Fruit fly (Drosophila melanogaster) whole organism, embryonic: ENCODE measurements around the gene scramb2.
A peak's percentile ranks its signal among the peaks of the same experiment; 100 is the strongest.

Source experiments
- Antp ChIP-seq: fragments of 200-800 bp; sonication (Bioruptor generic); optimal IDR thresholded peaks from 3 replicates; lab custom pipeline; 2016; ENCODE audit warnings: missing biosample characterization, missing genetic modification characterization
- Atf-2 ChIP-seq: fragments of 200-800 bp; sonication (Bioruptor generic); optimal IDR thresholded peaks from 2 replicates; lab custom pipeline; 2016; ENCODE audit warnings: missing biosample characterization, missing genetic modification characterization
- Atf6 ChIP-seq: fragments of 200-800 bp; sonication (Bioruptor generic); IDR thresholded peaks from 2 replicates; pipeline ENCODE4 v1.3.6; 2022; ENCODE audit warnings: missing biosample characterization, missing genetic modification characterization
- BEAF-32 ChIP-seq: fragments of 200-800 bp; sonication (Bioruptor generic); optimal IDR thresholded peaks from 3 replicates; lab custom pipeline; 2017; ENCODE audit warnings: missing biosample characterization, missing genetic modification characterization, mild to moderate bottlenecking, moderate library complexity, missing genetic modification reagents
- CG10209 ChIP-seq: fragments of 200-800 bp; sonication (Bioruptor generic); optimal IDR thresholded peaks from 3 replicates; lab custom pipeline; 2017; ENCODE audit warnings: missing biosample characterization, mild to moderate bottlenecking, missing genetic modification characterization, missing genetic modification reagents
- CG10321 ChIP-seq: fragments of 200-800 bp; sonication (Bioruptor generic); IDR thresholded peaks from 2 replicates; pipeline ENCODE4 v1.3.6; 2022; ENCODE audit warnings: missing biosample characterization, missing genetic modification characterization
- CG11247 ChIP-seq: fragments of 200-800 bp; sonication (Bioruptor generic); IDR thresholded peaks from 2 replicates; pipeline ENCODE4 v1.3.6; 2022; ENCODE audit warnings: missing biosample characterization, missing genetic modification characterization
- CG11695 ChIP-seq: fragments of 200-800 bp; sonication (Bioruptor generic); IDR thresholded peaks from 3 replicates; pipeline ENCODE4 v1.3.6; 2022; ENCODE audit warnings: missing biosample characterization, missing genetic modification characterization
- CG11696 ChIP-seq: fragments of 200-800 bp; sonication (Bioruptor generic); IDR thresholded peaks from 2 replicates; pipeline ENCODE4 v1.3.6; 2022; ENCODE audit warnings: missing biosample characterization, missing genetic modification characterization
- CG12769 ChIP-seq: fragments of 200-800 bp; sonication (Bioruptor generic); optimal IDR thresholded peaks from 2 replicates; lab custom pipeline; 2019; ENCODE audit warnings: missing biosample characterization, mild to moderate bottlenecking, missing genetic modification characterization, moderate library complexity
- CG1529 ChIP-seq: fragments of 200-800 bp; sonication (Bioruptor generic); optimal IDR thresholded peaks from 3 replicates; lab custom pipeline; 2018; ENCODE audit warnings: missing biosample characterization, missing genetic modification characterization
- CG15696 ChIP-seq: fragments of 200-800 bp; sonication (Bioruptor generic); optimal IDR thresholded peaks from 2 replicates; lab custom pipeline; 2019; ENCODE audit warnings: missing biosample characterization, mild to moderate bottlenecking, missing genetic modification characterization, moderate library complexity
- CG1603 ChIP-seq: fragments of 200-800 bp; sonication (Bioruptor generic); optimal IDR thresholded peaks from 2 replicates; lab custom pipeline; 2019; ENCODE audit warnings: missing biosample characterization, mild to moderate bottlenecking, missing genetic modification characterization, moderate library complexity
- CG17359 ChIP-seq: fragments of 200-800 bp; sonication (Bioruptor generic); optimal IDR thresholded peaks from 3 replicates; lab custom pipeline; 2018; ENCODE audit warnings: missing biosample characterization, mild to moderate bottlenecking, missing genetic modification characterization, moderate library complexity
- CG17361 ChIP-seq: fragments of 200-800 bp; sonication (Bioruptor generic); IDR thresholded peaks from 3 replicates; pipeline ENCODE4 v1.3.6; 2022; ENCODE audit warnings: missing biosample characterization, missing genetic modification characterization
- CG2875 ChIP-seq: fragments of 200-800 bp; sonication (Bioruptor generic); optimal IDR thresholded peaks from 2 replicates; lab custom pipeline; 2017; ENCODE audit warnings: missing biosample characterization, mild to moderate bottlenecking, missing genetic modification characterization, missing genetic modification reagents
- CG32772 ChIP-seq: fragments of 200-800 bp; sonication (Bioruptor generic); IDR thresholded peaks from 2 replicates; pipeline ENCODE4 v1.3.6; 2022; ENCODE audit warnings: missing biosample characterization, missing genetic modification characterization
- CG3407 ChIP-seq: fragments of 200-800 bp; sonication (Bioruptor generic); optimal IDR thresholded peaks from 2 replicates; lab custom pipeline; 2018; ENCODE audit warnings: missing biosample characterization, mild to moderate bottlenecking, missing genetic modification characterization
- CG4617 ChIP-seq: fragments of 200-800 bp; sonication (Bioruptor generic); optimal IDR thresholded peaks from 3 replicates; lab custom pipeline; 2016; ENCODE audit warnings: missing biosample characterization, missing genetic modification characterization, borderline replicate concordance
- CG4730 ChIP-seq: fragments of 200-800 bp; sonication (Bioruptor generic); IDR thresholded peaks from 2 replicates; pipeline ENCODE4 v1.3.6; 2022; ENCODE audit warnings: missing biosample characterization, missing genetic modification characterization
- CG6254 ChIP-seq: fragments of 200-800 bp; sonication (Bioruptor generic); optimal IDR thresholded peaks from 3 replicates; lab custom pipeline; 2017; ENCODE audit warnings: mild to moderate bottlenecking, missing biosample characterization, missing genetic modification reagents, missing genetic modification characterization
- CG6765 ChIP-seq: fragments of 200-800 bp; sonication (Bioruptor generic); optimal IDR thresholded peaks from 3 replicates; lab custom pipeline; 2017; ENCODE audit warnings: missing biosample characterization, mild to moderate bottlenecking, missing genetic modification characterization
- CoRest ChIP-seq: fragments of 200-800 bp; sonication (Bioruptor generic); optimal IDR thresholded peaks from 3 replicates; lab custom pipeline; 2018; ENCODE audit warnings: missing biosample characterization, mild to moderate bottlenecking, missing genetic modification characterization, moderate library complexity
- Gsc ChIP-seq: fragments of 200-800 bp; sonication (Bioruptor generic); IDR thresholded peaks from 2 replicates; pipeline ENCODE4 v1.3.6; 2022; ENCODE audit warnings: missing biosample characterization, missing genetic modification characterization
- Lhr ChIP-seq: fragments of 200-800 bp; sonication (Bioruptor generic); optimal IDR thresholded peaks from 3 replicates; lab custom pipeline; 2017; ENCODE audit warnings: mild to moderate bottlenecking, missing biosample characterization, missing genetic modification reagents, missing genetic modification characterization
- MTF-1 ChIP-seq: fragments of 200-800 bp; sonication (Bioruptor generic); optimal IDR thresholded peaks from 2 replicates; lab custom pipeline; 2018; ENCODE audit warnings: missing biosample characterization, mild to moderate bottlenecking, missing genetic modification characterization, borderline replicate concordance
- Pdp1 ChIP-seq, 2 experiments: fragments of 200-800 bp; sonication (Bioruptor generic); optimal IDR thresholded peaks; 3 replicates each; lab custom pipeline; 2016; ENCODE audit warnings: missing biosample characterization in 2 of 2, missing genetic modification characterization in 2 of 2, mild to moderate bottlenecking in 1 of 2, moderate library complexity in 1 of 2
- Ptx1 ChIP-seq: fragments of 200-800 bp; sonication (Bioruptor generic); IDR thresholded peaks from 2 replicates; pipeline ENCODE4 v1.3.6; 2022; ENCODE audit warnings: missing biosample characterization, missing genetic modification characterization
- Rx ChIP-seq: fragments of 200-800 bp; sonication (Bioruptor generic); IDR thresholded peaks from 2 replicates; pipeline ENCODE4 v1.3.6; 2022; ENCODE audit warnings: missing biosample characterization, missing genetic modification characterization
- Sin3A ChIP-seq: fragments of >200 bp; optimal IDR thresholded peaks from 2 replicates; lab custom pipeline; 2018
- da ChIP-seq: fragments of 200-800 bp; sonication (Bioruptor generic); optimal IDR thresholded peaks from 2 replicates; lab custom pipeline; 2016; ENCODE audit warnings: missing biosample characterization, missing genetic modification characterization
- dan ChIP-seq: fragments of 200-800 bp; sonication (Bioruptor generic); IDR thresholded peaks from 2 replicates; pipeline ENCODE4 v1.3.6; 2022; ENCODE audit warnings: missing biosample characterization, missing genetic modification characterization
- danr ChIP-seq: fragments of 200-800 bp; sonication (Bioruptor generic); IDR thresholded peaks from 2 replicates; pipeline ENCODE4 v1.3.6; 2022; ENCODE audit warnings: missing biosample characterization, missing genetic modification characterization
- dati ChIP-seq: fragments of 200-800 bp; sonication (Bioruptor generic); IDR thresholded peaks from 2 replicates; pipeline ENCODE4 v1.3.6; 2022; ENCODE audit warnings: missing biosample characterization, missing genetic modification characterization
- dimm ChIP-seq: fragments of 200-800 bp; sonication (Bioruptor generic); IDR thresholded peaks from 2 replicates; pipeline ENCODE4 v1.3.6; 2022; ENCODE audit warnings: missing biosample characterization, missing genetic modification characterization
- gcm2 ChIP-seq: fragments of 200-800 bp; sonication (Bioruptor generic); optimal IDR thresholded peaks from 2 replicates; lab custom pipeline; 2016; ENCODE audit warnings: missing biosample characterization, missing genetic modification characterization
- ind ChIP-seq: fragments of 200-800 bp; sonication (Bioruptor generic); optimal IDR thresholded peaks from 3 replicates; lab custom pipeline; 2016; ENCODE audit warnings: missing biosample characterization, missing genetic modification characterization
- knrl ChIP-seq: fragments of 200-800 bp; sonication (Bioruptor generic); IDR thresholded peaks from 3 replicates; pipeline ENCODE4 v1.3.6; 2022; ENCODE audit warnings: missing biosample characterization, missing genetic modification characterization; ENCODE audit not compliant: partially characterized antibody
- lmd ChIP-seq: fragments of 200-800 bp; sonication (Bioruptor generic); IDR thresholded peaks from 2 replicates; pipeline ENCODE4 v1.3.6; 2022; ENCODE audit warnings: missing biosample characterization, missing genetic modification characterization
- nerfin-2 ChIP-seq: fragments of 200-800 bp; sonication (Bioruptor generic); IDR thresholded peaks from 2 replicates; pipeline ENCODE4 v1.3.6; 2022; ENCODE audit warnings: missing biosample characterization, missing genetic modification characterization; ENCODE audit not compliant: partially characterized antibody
- pfk ChIP-seq: fragments of 200-800 bp; sonication (Bioruptor generic); optimal IDR thresholded peaks from 2 replicates; lab custom pipeline; 2018; ENCODE audit warnings: missing biosample characterization, mild to moderate bottlenecking, missing genetic modification characterization, moderate library complexity
- prd ChIP-seq, 3 experiments: fragments of >200 bp in 2 of 3; fragments of 200-800 bp in 1 of 3; sonication (Bioruptor generic) in 1 of 3; optimal IDR thresholded peaks in 2 of 3; IDR thresholded peaks in 1 of 3; 2 replicates in 2 of 3; 3 replicates in 1 of 3; pipeline versions ENCODE4 v1.3.6 to Lab custom; 2017 to 2022; ENCODE audit warnings: missing biosample characterization in 1 of 3, missing genetic modification characterization in 1 of 3
- run ChIP-seq: fragments of 200-800 bp; sonication (Bioruptor generic); optimal IDR thresholded peaks from 3 replicates; lab custom pipeline; 2018; ENCODE audit warnings: missing biosample characterization, mild to moderate bottlenecking, missing genetic modification characterization
- scrt ChIP-seq: fragments of 200-800 bp; sonication (Bioruptor generic); optimal IDR thresholded peaks from 2 replicates; lab custom pipeline; 2018; ENCODE audit warnings: missing biosample characterization, mild to moderate bottlenecking, missing genetic modification characterization, moderate library complexity
- sens-2 ChIP-seq: fragments of 200-800 bp; sonication (Bioruptor generic); IDR thresholded peaks from 2 replicates; pipeline ENCODE4 v1.3.6; 2022; ENCODE audit warnings: missing biosample characterization, missing genetic modification characterization
- sug ChIP-seq: fragments of 200-800 bp; optimal IDR thresholded peaks from 2 replicates; lab custom pipeline; 2019; ENCODE audit warnings: missing biosample characterization, mild to moderate bottlenecking, missing genetic modification characterization, moderate library complexity
- vfl ChIP-seq: fragments of 200-800 bp; sonication (Bioruptor generic); optimal IDR thresholded peaks from 2 replicates; lab custom pipeline; 2016; ENCODE audit warnings: missing biosample characterization, missing genetic modification characterization
- yki ChIP-seq: fragments of >200 bp; optimal IDR thresholded peaks from 3 replicates; lab custom pipeline; 2018

The scramb2 gene

DNA sequence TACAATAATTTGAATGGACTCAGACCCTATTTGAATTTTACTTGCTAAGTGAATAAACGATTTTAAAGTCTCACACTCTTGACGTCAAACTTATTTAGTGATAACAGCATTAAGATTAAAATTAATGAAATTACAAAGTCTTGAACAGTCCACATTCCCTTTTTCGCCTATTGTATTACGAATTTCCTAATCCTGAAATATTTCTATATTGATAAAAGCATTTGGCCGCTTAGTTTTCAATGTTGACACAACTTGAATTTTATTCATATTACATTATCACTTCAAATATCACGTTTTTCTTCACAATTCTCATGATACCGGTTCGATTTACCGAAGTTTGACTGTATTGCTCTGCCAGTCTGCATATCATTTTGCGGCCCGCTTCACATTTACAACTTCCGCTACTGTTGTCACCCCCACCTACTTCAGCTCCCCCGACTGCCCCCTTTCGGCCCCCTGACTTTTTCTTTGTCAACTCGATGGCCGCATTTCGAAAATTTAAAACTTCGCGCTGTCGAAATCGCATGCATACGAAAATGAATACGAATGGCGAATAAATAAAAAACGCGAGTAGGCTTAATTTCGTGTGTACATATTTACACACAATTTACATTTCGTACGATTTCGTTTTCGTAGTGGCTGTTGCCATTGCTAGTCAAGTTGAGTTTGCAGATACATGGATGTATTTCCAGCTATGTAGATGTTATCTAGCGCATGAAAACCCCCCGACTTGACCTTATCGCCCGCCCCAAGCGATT lies 32.0 kb upstream of the scramb2 start (continued):
- TF ChIP-seq CG2875 (GFP tag; lab: Kevin White, UChicago) (peak; percentile 29), CG1603 (tag; lab: Kevin White, UChicago) (peak; percentile 14), CG17361 (GFP tag; lab: Robert Waterston, UW) (peak; percentile 74), Rx (GFP tag; lab: Robert Waterston, UW) (peak; percentile 9; the same call in 1 of the 2 replicates), CG10321 (peak; percentile 38; the same call in 1 of the 2 replicates), knrl (GFP tag; lab: Robert Waterston, UW) (no peak), CG12769 (tag; lab: Kevin White, UChicago) (peak; percentile 69), run (tag; lab: Kevin White, UChicago) (no peak), danr (no peak), dimm (GFP tag; lab: Robert Waterston, UW) (no peak), da (GFP tag; lab: Kevin White, UChicago) (no peak), CG32772 (GFP tag; lab: Robert Waterston, UW) (0 out of 2 replicates have a peak, but pooled peaks have one; percentile 23), BEAF-32 (no peak), CG11695 (GFP tag; lab: Robert Waterston, UW) (peak; percentile 20; the same call in 1 of the 3 replicates), CG15696 (no peak), vfl (GFP tag; lab: Kevin White, UChicago) (no peak), prd (optimal IDR thresholded peaks at IDR 0.05; lab: Kevin White, UChicago) (no peak), prd (GFP tag; IDR thresholded peaks at IDR 0.05; lab: Robert Waterston, UW) (peak; percentile 25; the same call in 1 of the 3 replicates), CG1529 (GFP tag; lab: Kevin White, UChicago) (peak; percentile 14), CG11696 (GFP tag; lab: Robert Waterston, UW) (peak; percentile 47; the same call in 1 of the 2 replicates), CG10209 (peak; percentile 47), lmd (GFP tag; lab: Robert Waterston, UW) (peak; percentile 44; the same call in 1 of the 2 replicates)

DNA sequence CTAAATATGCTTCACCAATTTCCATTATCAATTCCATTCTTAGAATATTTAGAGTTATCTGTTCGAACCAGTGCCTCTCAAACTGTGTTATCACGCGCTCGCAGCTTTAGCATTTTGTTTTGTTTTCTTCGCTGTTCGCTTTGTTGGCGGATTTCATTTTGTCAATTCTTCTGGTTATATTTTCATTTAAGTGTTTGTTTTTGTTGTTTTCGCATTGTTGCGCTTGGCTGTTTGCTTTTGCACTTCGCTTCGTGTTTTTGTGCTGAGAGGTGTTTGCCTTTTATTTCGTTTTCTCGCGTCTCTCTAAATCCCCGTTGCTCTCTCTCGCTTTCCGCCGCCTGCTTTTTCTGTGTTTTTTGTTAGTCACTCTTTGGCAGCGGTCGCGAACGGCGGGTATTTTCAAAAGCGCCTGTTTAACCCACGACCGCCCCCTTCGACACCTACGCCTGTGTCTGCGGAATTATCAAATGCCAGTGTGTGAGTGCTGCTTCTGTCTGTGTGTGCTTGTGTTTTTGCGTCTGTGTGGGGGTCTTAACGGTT lies 31.0 kb upstream of the scramb2 start:
- TF ChIP-seq Lhr: no peak
- peak; percentile 55 for TF ChIP-seq Antp
- no peak for TF ChIP-seq ind (GFP tag; lab: Kevin White, UChicago)
- no peak for TF ChIP-seq nerfin-2
- TF ChIP-seq CG11247 (GFP tag; lab: Robert Waterston, UW): peak; percentile 57
- no peak for TF ChIP-seq Gsc (GFP tag; lab: Robert Waterston, UW)
- peak; percentile 29 for TF ChIP-seq CG17359
- no peak for TF ChIP-seq dati (GFP tag; lab: Robert Waterston, UW)
- TF ChIP-seq CG3407 (GFP tag; lab: Kevin White, UChicago): no peak
- no peak for TF ChIP-seq yki
- TF ChIP-seq Ptx1 (GFP tag; lab: Robert Waterston, UW): peak; percentile 42
- no peak for TF ChIP-seq BEAF-32
- peak; percentile 72 for TF ChIP-seq scrt (GFP tag; lab: Kevin White, UChicago)
- no peak for TF ChIP-seq CoRest (tag; lab: Kevin White, UChicago)
- no peak for TF ChIP-seq CG11696 (GFP tag; lab: Robert Waterston, UW)
- TF ChIP-seq Pdp1 (GFP tag; optimal IDR thresholded peaks at IDR 0.05; lab: Kevin White, UChicago): peak; percentile 20 to 42
- TF ChIP-seq CG4730 (GFP tag; lab: Robert Waterston, UW): no peak
- peak; percentile 44 for TF ChIP-seq MTF-1
- no peak for TF ChIP-seq CG6254 (GFP tag; lab: Kevin White, UChicago)
- TF ChIP-seq Atf-2 (GFP tag; lab: Kevin White, UChicago): no peak
- TF ChIP-seq Sin3A (lab: Kevin White, UChicago): no peak
- TF ChIP-seq sug (tag; lab: Kevin White, UChicago): peak; percentile 83
- TF ChIP-seq Atf6 (GFP tag; lab: Robert Waterston, UW): peak; percentile 63
- TF ChIP-seq pfk (GFP tag; lab: Kevin White, UChicago): peak; percentile 32
- peak; percentile 41 for TF ChIP-seq CG6765 (GFP tag; lab: Kevin White, UChicago)
- TF ChIP-seq dan (GFP tag; lab: Robert Waterston, UW): no peak
- no peak for TF ChIP-seq CG4617
- TF ChIP-seq gcm2 (GFP tag; lab: Kevin White, UChicago): no peak
- no peak for TF ChIP-seq sens-2
